Fruit fly (Drosophila melanogaster) whole organism, embryonic: Measurements from ENCODE around the gene Ktch.

Experiments used
- CG10543 ChIP-seq: fragments of 200-800 bp; sonication (Bioruptor generic); optimal IDR thresholded peaks from 3 replicates; lab custom pipeline; 2017; ENCODE audit warnings: missing biosample characterization, mild to moderate bottlenecking, missing genetic modification characterization, moderate library complexity
- CG10654 ChIP-seq: fragments of 200-800 bp; sonication (Bioruptor generic); optimal IDR thresholded peaks from 2 replicates; lab custom pipeline; 2016; ENCODE audit warnings: missing biosample characterization, missing genetic modification characterization
- CG11456 ChIP-seq: fragments of 200-800 bp; sonication (Bioruptor generic); IDR thresholded peaks from 3 replicates; pipeline ENCODE4 v1.3.6; 2022; ENCODE audit warnings: missing biosample characterization, missing genetic modification characterization
- CG12299 ChIP-seq: fragments of 200-800 bp; sonication (Bioruptor generic); optimal IDR thresholded peaks from 2 replicates; lab custom pipeline; 2018; ENCODE audit warnings: missing biosample characterization, mild to moderate bottlenecking, missing genetic modification characterization
- CG13296 ChIP-seq: fragments of 200-800 bp; sonication (Bioruptor generic); optimal IDR thresholded peaks from 3 replicates; lab custom pipeline; 2018; ENCODE audit warnings: missing biosample characterization, mild to moderate bottlenecking, missing genetic modification characterization
- CG13894 ChIP-seq: fragments of 200-800 bp; sonication (Bioruptor generic); optimal IDR thresholded peaks from 3 replicates; lab custom pipeline; 2018; ENCODE audit warnings: missing biosample characterization, mild to moderate bottlenecking, missing genetic modification characterization, moderate library complexity
- CG18764 ChIP-seq: fragments of 200-800 bp; sonication (Bioruptor generic); optimal IDR thresholded peaks from 3 replicates; lab custom pipeline; 2016; ENCODE audit warnings: missing biosample characterization, missing genetic modification characterization
- CG3163 ChIP-seq: fragments of 200-800 bp; sonication (Bioruptor generic); optimal IDR thresholded peaks from 3 replicates; lab custom pipeline; 2016; ENCODE audit warnings: missing biosample characterization, missing genetic modification characterization
- CG32532 ChIP-seq: fragments of 200-800 bp; sonication (Bioruptor generic); IDR thresholded peaks from 2 replicates; pipeline ENCODE4 v1.3.6; 2022; ENCODE audit warnings: missing biosample characterization, missing genetic modification characterization
- CG34376 ChIP-seq: fragments of 200-800 bp; sonication (Bioruptor generic); optimal IDR thresholded peaks from 2 replicates; lab custom pipeline; 2018; ENCODE audit warnings: missing biosample characterization, mild to moderate bottlenecking, missing genetic modification characterization
- CG34422 ChIP-seq: fragments of 200-800 bp; sonication (Bioruptor generic); IDR thresholded peaks from 3 replicates; pipeline ENCODE4 v1.3.6; 2022; ENCODE audit warnings: missing biosample characterization, missing genetic modification characterization
- CG5180 ChIP-seq: fragments of 200-800 bp; sonication (Bioruptor generic); optimal IDR thresholded peaks from 3 replicates; lab custom pipeline; 2017; ENCODE audit warnings: missing biosample characterization, missing genetic modification characterization, mild to moderate bottlenecking, moderate library complexity, missing genetic modification reagents
- CG8290 ChIP-seq, 3 experiments: fragments of 200-800 bp; sonication (Bioruptor generic); optimal IDR thresholded peaks; 2 replicates each; lab custom pipeline; 2016 to 2019; ENCODE audit warnings: missing biosample characterization in 3 of 3, missing genetic modification characterization in 3 of 3, mild to moderate bottlenecking in 2 of 3, moderate library complexity in 1 of 3
- CG8359 ChIP-seq: fragments of 200-800 bp; sonication (Bioruptor generic); optimal IDR thresholded peaks from 2 replicates; lab custom pipeline; 2017; ENCODE audit warnings: missing biosample characterization, mild to moderate bottlenecking, missing genetic modification characterization, borderline replicate concordance
- CG9437 ChIP-seq: fragments of 200-800 bp; sonication (Bioruptor generic); optimal IDR thresholded peaks from 2 replicates; lab custom pipeline; 2018; ENCODE audit warnings: missing biosample characterization, mild to moderate bottlenecking, missing genetic modification characterization
- CG9609 ChIP-seq: fragments of 200-800 bp; sonication (Bioruptor generic); optimal IDR thresholded peaks from 3 replicates; lab custom pipeline; 2016; ENCODE audit warnings: missing biosample characterization, missing genetic modification characterization
- Deaf1 ChIP-seq: fragments of 200-800 bp; optimal IDR thresholded peaks from 3 replicates; lab custom pipeline; 2019; ENCODE audit warnings: missing biosample characterization, mild to moderate bottlenecking, missing genetic modification characterization, moderate library complexity
- Doc3 ChIP-seq: fragments of 200-800 bp; sonication (Bioruptor generic); IDR thresholded peaks from 3 replicates; pipeline ENCODE4 v1.3.6; 2022; ENCODE audit warnings: missing biosample characterization, missing genetic modification characterization; ENCODE audit not compliant: partially characterized antibody
- Ets65A ChIP-seq: fragments of 200-800 bp; sonication (Bioruptor generic); peaks from one replicate; lab custom pipeline; 2016; ENCODE audit warnings: missing biosample characterization, missing genetic modification characterization
- GATAe ChIP-seq: fragments of 200-800 bp; sonication (Bioruptor generic); conservative IDR thresholded peaks from 2 replicates; pipeline ENCODE4 v1.3.6; 2022; ENCODE audit warnings: missing biosample characterization, missing genetic modification characterization
- HmgD ChIP-seq: fragments of 200-800 bp; sonication (Bioruptor generic); optimal IDR thresholded peaks from 3 replicates; lab custom pipeline; 2016; ENCODE audit warnings: missing biosample characterization, missing genetic modification characterization
- HmgZ ChIP-seq: fragments of 200-800 bp; sonication (Bioruptor generic); optimal IDR thresholded peaks from 2 replicates; lab custom pipeline; 2018; ENCODE audit warnings: missing biosample characterization, mild to moderate bottlenecking, missing genetic modification characterization
- Hr39 ChIP-seq: fragments of >200 bp; optimal IDR thresholded peaks from 2 replicates; lab custom pipeline; 2017
- Jarid2 ChIP-seq: fragments of 200-800 bp; sonication (Bioruptor generic); optimal IDR thresholded peaks from 3 replicates; lab custom pipeline; 2017; ENCODE audit warnings: mild to moderate bottlenecking, missing biosample characterization, missing genetic modification reagents, missing genetic modification characterization
- Mad ChIP-seq: fragments of 200-800 bp; sonication (Bioruptor generic); optimal IDR thresholded peaks from 2 replicates; lab custom pipeline; 2016; ENCODE audit warnings: missing biosample characterization, missing genetic modification characterization
- Oli ChIP-seq: fragments of 200-800 bp; sonication (Bioruptor generic); optimal IDR thresholded peaks from 2 replicates; lab custom pipeline; 2018; ENCODE audit warnings: missing biosample characterization, mild to moderate bottlenecking, missing genetic modification characterization, moderate library complexity
- Six4 ChIP-seq: fragments of 200-800 bp; sonication (Bioruptor generic); optimal IDR thresholded peaks from 2 replicates; lab custom pipeline; 2016; ENCODE audit warnings: missing biosample characterization, missing genetic modification characterization
- Sry-δ ChIP-seq: fragments of 200-800 bp; sonication (Bioruptor generic); optimal IDR thresholded peaks from 2 replicates; lab custom pipeline; 2016; ENCODE audit warnings: missing biosample characterization, missing genetic modification characterization
- Trl ChIP-seq, 3 experiments: fragments of >200 bp in 2 of 3; fragments of 200-800 bp in 1 of 3; sonication (Bioruptor generic) in 1 of 3; optimal IDR thresholded peaks; 2 replicates in 1 of 3; 3 replicates in 2 of 3; lab custom pipeline; 2016 to 2017; ENCODE audit warnings: missing biosample characterization in 1 of 3, missing genetic modification characterization in 1 of 3
- ase ChIP-seq: fragments of 200-800 bp; sonication (Bioruptor generic); IDR thresholded peaks from 3 replicates; pipeline ENCODE4 v1.3.6; 2022; ENCODE audit warnings: missing biosample characterization, missing genetic modification characterization
- cad ChIP-seq: fragments of >200 bp; optimal IDR thresholded peaks from 2 replicates; lab custom pipeline; 2017; ENCODE audit warnings: missing biosample characterization, missing genetic modification characterization
- chinmo ChIP-seq: fragments of 200-800 bp; sonication (Bioruptor generic); IDR thresholded peaks from 4 replicates; pipeline ENCODE4 v1.3.6; 2022; ENCODE audit warnings: missing biosample characterization, missing genetic modification characterization; ENCODE audit not compliant: partially characterized antibody
- cwo ChIP-seq: fragments of 200-800 bp; sonication (Bioruptor generic); optimal IDR thresholded peaks from 3 replicates; lab custom pipeline; 2017; ENCODE audit warnings: missing biosample characterization, missing genetic modification characterization, mild to moderate bottlenecking, moderate library complexity, missing genetic modification reagents
- ewg ChIP-seq: fragments of 200-800 bp; sonication (Bioruptor generic); optimal IDR thresholded peaks from 3 replicates; lab custom pipeline; 2017; ENCODE audit warnings: mild to moderate bottlenecking, missing biosample characterization, missing genetic modification reagents, missing genetic modification characterization
- exex ChIP-seq: fragments of 200-800 bp; sonication (Bioruptor generic); optimal IDR thresholded peaks from 4 replicates; lab custom pipeline; 2018; ENCODE audit warnings: missing biosample characterization, mild to moderate bottlenecking, missing genetic modification characterization, moderate library complexity
- grn ChIP-seq: fragments of 200-800 bp; sonication (Bioruptor generic); optimal IDR thresholded peaks from 3 replicates; lab custom pipeline; 2017; ENCODE audit warnings: missing biosample characterization, missing genetic modification characterization
- her ChIP-seq: fragments of 200-800 bp; sonication (Bioruptor generic); optimal IDR thresholded peaks from 2 replicates; lab custom pipeline; 2016; ENCODE audit warnings: missing biosample characterization, missing genetic modification characterization
- lab ChIP-seq: fragments of 200-800 bp; sonication (Bioruptor generic); optimal IDR thresholded peaks from 3 replicates; lab custom pipeline; 2017; ENCODE audit warnings: missing biosample characterization, missing genetic modification characterization, mild to moderate bottlenecking, moderate library complexity, missing genetic modification reagents
- mirr ChIP-seq: fragments of 200-800 bp; sonication (Bioruptor generic); optimal IDR thresholded peaks from 3 replicates; lab custom pipeline; 2018; ENCODE audit warnings: missing biosample characterization, mild to moderate bottlenecking, missing genetic modification characterization
- scrt ChIP-seq: fragments of 200-800 bp; sonication (Bioruptor generic); optimal IDR thresholded peaks from 2 replicates; lab custom pipeline; 2018; ENCODE audit warnings: missing biosample characterization, mild to moderate bottlenecking, missing genetic modification characterization, moderate library complexity
- shn ChIP-seq: fragments of 200-800 bp; sonication (Bioruptor generic); optimal IDR thresholded peaks from 3 replicates; lab custom pipeline; 2016; ENCODE audit warnings: missing biosample characterization, missing genetic modification characterization
- slp2 ChIP-seq: fragments of 200-800 bp; sonication (Bioruptor generic); optimal IDR thresholded peaks from 2 replicates; lab custom pipeline; 2016; ENCODE audit warnings: missing biosample characterization, missing genetic modification characterization
- sug ChIP-seq: fragments of 200-800 bp; optimal IDR thresholded peaks from 2 replicates; lab custom pipeline; 2019; ENCODE audit warnings: missing biosample characterization, mild to moderate bottlenecking, missing genetic modification characterization, moderate library complexity
- tap ChIP-seq: fragments of 200-800 bp; optimal IDR thresholded peaks from 3 replicates; lab custom pipeline; 2019; ENCODE audit warnings: missing biosample characterization, mild to moderate bottlenecking, missing genetic modification characterization, moderate library complexity

The Ktch gene

DNA sequence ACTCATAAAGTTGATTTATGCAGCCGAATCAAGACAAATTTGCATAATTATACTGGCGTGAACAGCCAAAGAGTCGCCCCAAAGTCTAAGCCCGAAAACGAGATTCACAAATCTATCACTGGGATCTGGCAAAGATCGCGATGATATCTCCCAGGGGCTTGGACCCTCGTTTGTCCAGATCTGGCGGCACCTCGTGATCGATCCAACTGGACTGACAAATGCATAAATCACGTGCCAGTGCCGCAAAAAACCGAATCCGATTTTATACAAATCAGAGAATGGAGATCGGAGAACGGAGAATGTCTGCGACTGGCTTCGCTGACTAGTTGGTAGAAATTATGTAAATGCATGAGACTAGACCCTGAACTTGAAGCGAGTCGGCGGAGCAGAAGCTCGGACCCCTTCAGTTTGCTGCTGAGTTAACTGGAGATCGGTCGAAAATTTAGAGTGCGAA is 4.7 kb downstream of the Ktch start, which contains the start of gene CG15554 (continued):
- no peak for TF ChIP-seq CG8359 (GFP tag; lab: Kevin White, UChicago)
- TF ChIP-seq tap (tag; lab: Kevin White, UChicago): no peak
- peak; percentile 57 for TF ChIP-seq cwo (GFP tag; lab: Kevin White, UChicago)
- TF ChIP-seq, all 482 proteins: peak for 5

DNA sequence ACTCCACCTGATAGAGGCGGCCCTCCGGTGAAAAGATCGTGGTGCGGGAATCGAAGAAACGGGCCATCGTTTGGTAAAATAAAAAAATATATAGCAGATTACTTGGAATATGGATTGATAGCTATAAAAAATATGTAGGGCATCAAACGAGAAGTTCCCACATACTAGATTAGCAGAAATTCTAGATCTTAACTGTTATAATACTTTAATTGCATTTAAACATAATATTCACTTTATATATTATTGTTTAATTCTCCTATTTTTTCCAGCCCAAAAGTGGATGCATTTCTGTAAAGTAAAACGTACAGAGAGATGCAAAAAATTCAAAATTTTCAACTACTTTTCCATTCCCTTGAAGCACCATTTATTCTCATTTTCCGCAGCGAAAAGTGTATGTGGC is 7.2 kb downstream of the Ktch start, which contains the start of gene Prosalpha3T:
Gene Prosalpha3T, minus strand, starts transcription at position 101 of the 400 bp plus-strand sequence.
- TF ChIP-seq tap (tag; lab: Kevin White, UChicago) (no peak), slp2 (GFP tag; lab: Kevin White, UChicago) (no peak), Sry-δ (no peak), CG5180 (GFP tag; lab: Kevin White, UChicago) (no peak), CG8359 (GFP tag; lab: Kevin White, UChicago) (no peak), Six4 (GFP tag; lab: Kevin White, UChicago) (no peak), ase (GFP tag; lab: Robert Waterston, UW) (no peak), CG34422 (no peak), her (GFP tag; lab: Kevin White, UChicago) (no peak), CG10654 (GFP tag; lab: Kevin White, UChicago) (no peak), Oli (tag; lab: Kevin White, UChicago) (no peak), shn (GFP tag; lab: Kevin White, UChicago) (no peak)

DNA sequence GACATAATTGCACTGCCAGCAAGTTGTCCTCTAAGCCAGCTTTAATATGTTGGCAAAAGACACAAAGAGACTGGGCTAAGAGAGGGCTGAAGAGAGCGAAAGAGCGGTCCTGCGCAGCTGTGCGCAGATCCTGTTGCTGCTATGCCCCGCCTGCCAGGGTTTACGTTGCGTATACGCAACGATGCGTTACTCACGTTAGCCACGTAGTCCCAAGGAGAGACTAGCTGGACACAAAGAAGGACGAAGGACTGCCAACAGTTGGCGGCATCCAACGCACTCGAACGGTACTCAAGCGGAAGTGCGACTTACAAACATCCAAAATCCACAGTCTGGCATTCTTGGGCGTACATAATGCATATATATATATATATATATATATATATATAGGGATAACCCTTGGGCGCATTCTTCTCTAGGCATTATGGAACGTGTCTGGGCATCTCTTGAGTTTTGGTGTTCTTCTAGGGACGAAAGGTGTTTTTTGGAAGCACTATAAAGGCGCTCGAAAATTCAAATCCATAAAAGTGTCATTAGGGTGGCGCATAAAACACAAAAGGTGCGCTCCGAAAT is 10.5 kb downstream of the Ktch start:
- TF ChIP-seq HmgD (no peak), Hr39 (lab: Kevin White, UChicago) (peak; percentile 44), CG11456 (GFP tag; lab: Robert Waterston, UW) (no peak), CG34422 (0 out of 3 replicates have a peak, but pooled peaks have one; percentile 14), CG18764 (GFP tag; lab: Kevin White, UChicago) (no peak), CG3163 (peak; percentile 65), CG9437 (GFP tag; lab: Kevin White, UChicago) (peak; percentile 50), CG13894 (tag; lab: Kevin White, UChicago) (peak; percentile 92), scrt (GFP tag; lab: Kevin White, UChicago) (peak; percentile 39), chinmo (0 out of 4 replicates have a peak, but pooled peaks have one; percentile 25), Doc3 (GFP tag; lab: Robert Waterston, UW) (no peak), Trl (optimal IDR thresholded peaks at IDR 0.05; lab: Kevin White, UChicago) (peak; percentile 12 to 49), Trl (GFP tag; optimal IDR thresholded peaks at IDR 0.05; lab: Kevin White, UChicago) (no peak), ewg (GFP tag; lab: Kevin White, UChicago) (peak; percentile 25), Deaf1 (tag; lab: Kevin White, UChicago) (peak; percentile 21)

DNA sequence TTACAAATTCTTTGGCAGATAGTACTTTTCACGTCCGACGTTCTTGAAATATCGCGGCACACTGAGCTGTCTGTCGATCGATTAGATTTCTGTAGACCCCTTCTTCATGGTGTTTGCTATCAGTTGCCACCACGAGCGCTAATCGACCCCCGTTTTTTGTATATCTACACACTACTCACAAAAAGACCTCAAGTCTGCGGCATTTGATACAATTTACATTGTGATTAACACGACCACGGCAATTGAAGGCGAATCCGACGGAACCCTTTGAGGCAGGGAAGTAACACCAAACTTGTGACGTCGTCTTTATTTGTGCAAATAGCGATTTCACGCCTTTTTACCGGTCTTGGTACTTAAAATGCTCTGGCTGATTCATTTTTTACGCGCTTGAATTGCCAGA is 21.3 kb downstream of the Ktch start, which contains the start of gene Mayo:
Gene Mayo, minus strand, starts transcription at position 66 of the 400 bp plus-strand sequence.
- peak; percentile 26 for TF ChIP-seq Jarid2 (GFP tag; lab: Kevin White, UChicago)
- peak; percentile 1 for TF ChIP-seq CG13296
- TF ChIP-seq HmgZ (tag; lab: Kevin White, UChicago): peak; percentile 21
- peak; percentile 67 for TF ChIP-seq GATAe (GFP tag; lab: Robert Waterston, UW)
- peak; percentile 37 for TF ChIP-seq lab (GFP tag; lab: Kevin White, UChicago)
- no peak for TF ChIP-seq CG12299 (tag; lab: Kevin White, UChicago)
- peak; percentile 97 for TF ChIP-seq sug (tag; lab: Kevin White, UChicago)
- TF ChIP-seq CG9609 (GFP tag; lab: Kevin White, UChicago): no peak
- no peak for TF ChIP-seq cad (GFP tag; lab: Kevin White, UChicago)
- peak; percentile 33 for TF ChIP-seq CG10543
- TF ChIP-seq mirr: peak; percentile 74
- no peak for TF ChIP-seq Mad (GFP tag; lab: Kevin White, UChicago)
- 0 out of 2 replicates have a peak, but pooled peaks have one; percentile 10 for TF ChIP-seq CG32532 (GFP tag; lab: Robert Waterston, UW)
- no peak for TF ChIP-seq CG8290 (GFP tag; optimal IDR thresholded peaks at IDR 0.05; lab: Kevin White, UChicago)
- no peak for TF ChIP-seq CG8290 (tag; optimal IDR thresholded peaks at IDR 0.05; lab: Kevin White, UChicago)
- TF ChIP-seq CG34376: peak; percentile 42
- peak; percentile 53 for TF ChIP-seq grn (GFP tag; lab: Kevin White, UChicago)
- TF ChIP-seq exex (tag; lab: Kevin White, UChicago): peak; percentile 78
- TF ChIP-seq Ets65A (GFP tag; lab: Kevin White, UChicago): peak; percentile 36
